Worm (Caenorhabditis elegans) whole organism, L4/young adult: ENCODE data around the gene frpr-3.

Experiments
- dao-5 ChIP-seq: sonication (generic microtip); optimal IDR thresholded peaks from 2 replicates; lab custom pipeline; 2016; ENCODE audit warnings: missing genotype, missing genetic modification characterization, moderate library complexity, missing compliant biosample characterization
- him-1 ChIP-seq: sonication (generic microtip); optimal IDR thresholded peaks from 2 replicates; lab custom pipeline; 2016; ENCODE audit warnings: missing genotype, missing genetic modification reagents, missing genetic modification characterization, missing compliant biosample characterization

- TF ChIP-seq him-1 (tag; lab: Kevin White, UChicago) (no peak), dao-5 (no peak)
Measured at ce11 chrV:7809320-7810256, 38.5 kb downstream of the frpr-3 start, which contains the start of gene ZK742.3.
